Worm (Caenorhabditis elegans): ENCODE data around the gene Y45F3A.5.

Gene Y45F3A.5

DNA sequence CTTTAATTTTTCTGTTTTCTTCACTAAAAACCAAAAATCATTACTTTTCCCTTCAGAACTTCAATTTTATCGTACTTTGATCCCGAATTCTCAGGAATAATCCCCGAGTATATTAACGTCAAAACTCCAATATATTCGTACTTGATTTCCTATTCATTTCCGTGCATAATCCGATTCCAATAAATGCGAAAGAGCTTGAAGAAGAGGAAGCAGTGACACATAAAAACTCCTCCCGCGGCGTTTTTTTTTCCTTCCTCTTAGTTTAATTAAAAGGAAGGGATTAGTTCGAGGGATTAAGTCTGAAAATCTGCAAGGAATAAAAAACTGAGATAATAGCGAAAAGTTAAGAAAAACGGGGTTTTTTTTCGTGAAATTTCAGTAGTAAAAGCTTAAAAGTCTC lies 14.8 kb upstream of the Y45F3A.5 start:
- no peak for TF ChIP-seq unc-62 (GFP tag; optimal IDR thresholded peaks at IDR 0.05)

ce11 chrIII:10600138-10600626 lies 14.0 kb upstream of the Y45F3A.5 start, which contains the start of gene epg-6:
TSS of gene epg-6 (minus strand) at chrIII:10600188.
- no peak for TF ChIP-seq unc-62 (GFP tag; optimal IDR thresholded peaks at IDR 0.05)

- no peak for TF ChIP-seq unc-62 (GFP tag; optimal IDR thresholded peaks at IDR 0.05)
These were observed 13.6 kb upstream of the Y45F3A.5 start for ce11 chrIII:10599699-10600098.

DNA sequence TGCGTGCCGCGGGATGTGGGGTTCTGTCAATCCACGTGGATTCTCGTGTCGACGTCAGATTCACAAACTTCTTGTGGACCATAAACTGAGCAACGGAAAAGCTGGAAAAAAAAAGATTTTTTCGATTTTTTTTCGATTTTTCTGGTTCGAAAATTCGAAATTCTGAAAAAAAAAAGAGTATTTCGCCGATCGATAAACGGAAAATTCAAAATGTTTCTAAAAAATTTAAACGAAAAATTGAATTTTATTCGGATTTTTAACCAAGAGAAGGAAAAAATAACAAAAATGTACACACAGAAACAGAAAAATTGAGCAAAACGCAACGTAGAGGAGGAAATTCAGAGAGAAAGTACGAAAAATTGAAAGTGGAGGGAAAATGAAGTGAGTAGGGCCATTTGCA lies 10.2 kb upstream of the Y45F3A.5 start, which contains the start of gene Y39A1A.3:
TSS of gene Y39A1A.3 (minus strand) at position 101 of the 400 bp plus-strand sequence.
- TF ChIP-seq unc-62 (GFP tag; optimal IDR thresholded peaks at IDR 0.05) = no peak

- no peak for TF ChIP-seq unc-62 (GFP tag; optimal IDR thresholded peaks at IDR 0.05)
These were observed 8.9 kb upstream of the Y45F3A.5 start, which contains the start of gene Y45F3A.9 for ce11 chrIII:10595066-10595465. TSS of gene Y45F3A.9 (minus strand) at chrIII:10595166.

DNA sequence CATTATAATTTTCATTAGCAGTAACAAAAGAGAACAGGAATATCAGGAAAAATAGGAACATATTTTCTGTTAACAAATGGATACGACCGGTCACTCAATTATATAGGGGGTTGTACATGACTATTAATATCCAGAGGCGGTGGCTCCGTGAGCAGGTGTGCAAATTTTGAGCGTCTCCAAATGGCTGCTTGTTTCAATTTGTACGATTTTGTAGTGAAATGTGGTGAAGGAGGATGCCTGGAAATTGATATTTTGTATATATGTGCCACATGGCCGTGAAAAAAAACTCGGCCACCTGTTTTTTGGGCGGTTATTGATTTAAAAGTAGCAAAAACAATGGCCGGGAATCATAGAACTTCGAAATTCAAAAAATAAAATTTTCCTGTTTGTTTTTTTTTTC lies 6.6 kb upstream of the Y45F3A.5 start, which contains the start of gene Y45F3A.8:
TSS of gene Y45F3A.8 (minus strand) at position 101 of the 400 bp plus-strand sequence.
- no peak for TF ChIP-seq unc-62 (GFP tag; optimal IDR thresholded peaks at IDR 0.05)

DNA sequence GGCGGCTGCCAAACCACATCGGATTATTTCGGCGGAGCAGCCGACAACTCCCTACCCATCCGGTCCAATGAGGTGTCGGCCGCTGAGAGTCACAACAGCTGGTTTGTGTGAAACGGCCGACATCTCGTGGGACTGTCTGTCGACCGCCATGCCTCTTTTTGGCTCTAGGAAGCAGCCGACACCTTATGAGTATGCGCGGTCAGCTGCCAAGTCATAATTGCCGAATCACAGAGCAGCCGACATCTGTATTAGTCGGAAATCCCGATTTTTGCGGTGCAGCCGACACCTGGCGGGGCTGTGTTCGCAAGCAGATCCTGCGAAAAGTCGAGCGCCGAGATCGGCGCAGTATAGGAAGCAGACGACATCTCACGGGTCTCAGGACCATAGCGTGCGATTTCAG lies 5.9 kb upstream of the Y45F3A.5 start:
- no peak for TF ChIP-seq unc-62 (GFP tag; optimal IDR thresholded peaks at IDR 0.05)

DNA sequence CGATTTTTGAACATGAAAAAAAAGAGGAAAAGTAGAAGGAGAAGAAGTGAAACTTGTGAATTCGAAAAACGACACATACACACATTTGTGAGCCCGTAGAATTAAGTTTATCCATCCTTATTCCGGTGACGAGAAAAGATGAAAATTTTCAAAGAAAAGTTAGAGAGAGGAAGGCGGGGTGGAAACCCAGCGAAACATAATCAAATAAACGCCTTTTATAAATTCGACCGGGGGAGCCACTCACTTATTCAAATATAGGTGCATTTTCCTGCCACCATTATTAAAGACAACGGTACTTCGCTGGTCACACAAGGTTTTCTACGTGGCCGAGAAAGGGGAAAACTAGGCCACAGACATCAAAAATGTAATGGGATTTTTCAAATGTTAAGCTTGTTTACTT lies 2.7 kb downstream of the Y45F3A.5 start:
- no peak for TF ChIP-seq unc-62 (GFP tag; optimal IDR thresholded peaks at IDR 0.05)

DNA sequence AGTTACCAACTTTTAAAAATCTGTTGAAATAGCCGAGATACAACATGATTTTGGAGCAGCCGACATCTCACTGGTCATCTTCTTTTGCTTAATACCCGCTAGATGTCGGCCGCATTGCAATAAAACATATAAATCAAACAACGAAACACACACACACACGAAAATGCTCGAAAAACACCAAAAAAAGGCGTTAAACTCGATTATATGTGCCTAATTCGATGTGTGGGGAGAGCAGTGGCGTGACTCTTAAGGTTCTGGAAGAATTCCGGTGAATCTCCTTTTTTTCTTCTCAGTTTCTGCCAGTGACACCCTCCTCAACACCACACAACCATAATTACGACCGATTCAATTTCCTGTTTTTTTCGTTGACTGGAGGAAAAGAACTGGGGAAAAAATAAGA lies 5.9 kb downstream of the Y45F3A.5 start:
- no peak for TF ChIP-seq unc-62 (GFP tag; optimal IDR thresholded peaks at IDR 0.05)

DNA sequence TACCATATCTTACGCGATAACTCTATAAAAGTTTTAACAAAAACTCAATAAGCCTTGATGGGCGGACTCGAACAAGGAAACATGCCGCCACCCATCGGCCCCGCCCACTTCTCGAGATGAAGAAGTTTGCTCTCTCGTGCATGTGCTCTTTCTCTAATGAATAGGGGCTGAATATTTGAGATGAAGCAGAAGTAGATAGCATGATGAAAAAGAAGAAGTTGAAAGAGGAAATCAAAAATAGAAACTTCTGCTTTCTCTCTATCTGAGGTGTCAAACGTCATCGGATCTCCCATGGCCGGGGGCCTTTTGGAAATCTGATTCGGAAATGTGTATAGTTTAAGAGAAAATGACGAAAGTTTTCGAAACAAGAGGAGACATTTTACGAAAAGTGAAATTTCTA lies 7.3 kb downstream of the Y45F3A.5 start:
- TF ChIP-seq unc-62 (GFP tag; optimal IDR thresholded peaks at IDR 0.05) = no peak

DNA sequence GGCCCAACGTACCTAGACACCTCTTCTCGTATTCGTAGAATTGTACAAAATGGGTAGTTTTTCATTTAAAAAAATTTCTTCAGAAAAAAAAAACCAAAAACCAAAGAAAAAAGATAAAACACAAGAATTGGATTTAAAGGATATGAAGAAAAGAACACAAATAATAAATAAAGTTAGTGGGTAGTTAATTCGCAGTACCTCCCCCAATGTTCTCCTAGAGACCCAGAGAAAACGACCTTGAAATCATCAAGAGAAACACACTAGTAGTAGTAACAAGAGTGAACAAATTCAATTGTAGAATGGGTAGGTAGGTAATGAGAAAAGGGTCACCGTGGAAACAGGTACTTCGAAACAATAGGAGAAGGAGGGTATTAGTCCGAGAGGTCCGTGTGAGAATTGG lies 8.4 kb downstream of the Y45F3A.5 start:
- no peak for TF ChIP-seq unc-62 (GFP tag; optimal IDR thresholded peaks at IDR 0.05)

DNA sequence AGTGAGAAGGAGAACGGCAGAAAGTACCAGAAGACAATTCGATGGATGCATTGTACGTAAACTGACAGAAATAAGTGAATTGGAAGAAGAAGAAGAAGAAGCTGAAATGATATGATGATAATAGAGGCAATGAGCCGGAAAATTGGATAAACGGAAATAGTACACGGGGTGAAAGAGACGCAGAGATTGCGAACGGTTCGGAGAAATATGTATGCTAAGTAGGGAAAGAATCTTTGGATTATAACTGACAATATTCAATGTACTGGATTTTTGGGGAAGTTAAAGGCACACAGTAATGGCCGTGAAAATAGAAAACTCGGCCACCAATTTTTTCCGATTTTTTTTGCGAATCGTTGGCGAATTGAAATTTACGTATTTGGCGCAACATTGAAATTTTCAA lies 10.8 kb downstream of the Y45F3A.5 start, which contains the start of gene Y45F3A.4:
TSS of gene Y45F3A.4 (minus strand) at position 101 of the 400 bp plus-strand sequence.
- no peak for TF ChIP-seq unc-62 (GFP tag; optimal IDR thresholded peaks at IDR 0.05)

DNA sequence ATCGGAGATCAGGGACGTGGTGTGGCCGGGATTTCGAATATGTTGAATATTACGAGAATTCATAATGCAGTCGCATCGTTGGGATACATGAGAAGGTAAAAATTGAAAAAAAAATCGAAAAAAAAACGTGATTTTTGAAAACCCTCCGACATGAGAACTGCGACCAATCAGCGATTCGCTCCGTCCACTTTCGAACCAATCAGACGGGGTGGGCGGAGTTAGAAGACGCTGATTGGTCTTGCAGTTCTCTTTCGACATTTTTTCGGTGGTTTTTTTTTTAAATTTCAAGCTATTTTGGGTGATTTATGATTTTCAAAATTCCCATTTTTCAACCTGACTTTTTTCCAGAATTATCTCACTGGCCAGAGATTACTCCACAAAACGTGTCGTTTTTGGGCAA lies 16.9 kb downstream of the Y45F3A.5 start:
- no peak for TF ChIP-seq unc-62 (GFP tag; optimal IDR thresholded peaks at IDR 0.05)

ce11 chrIII:10565926-10566325 lies 20.2 kb downstream of the Y45F3A.5 start, which contains the start of gene acdh-11:
TSS of gene acdh-11 (plus strand) at chrIII:10566258.
- TF ChIP-seq unc-62 (GFP tag; optimal IDR thresholded peaks at IDR 0.05) = no peak

- no peak for TF ChIP-seq unc-62 (GFP tag; optimal IDR thresholded peaks at IDR 0.05)
These were observed 23.6 kb downstream of the Y45F3A.5 start for ce11 chrIII:10562542-10562941.

ce11 chrIII:10561904-10562303 lies 24.2 kb downstream of the Y45F3A.5 start, which contains the start of gene Y45F3A.1:
TSS of gene Y45F3A.1 (minus strand) at chrIII:10561915.
- no peak for TF ChIP-seq unc-62 (GFP tag; optimal IDR thresholded peaks at IDR 0.05)

DNA sequence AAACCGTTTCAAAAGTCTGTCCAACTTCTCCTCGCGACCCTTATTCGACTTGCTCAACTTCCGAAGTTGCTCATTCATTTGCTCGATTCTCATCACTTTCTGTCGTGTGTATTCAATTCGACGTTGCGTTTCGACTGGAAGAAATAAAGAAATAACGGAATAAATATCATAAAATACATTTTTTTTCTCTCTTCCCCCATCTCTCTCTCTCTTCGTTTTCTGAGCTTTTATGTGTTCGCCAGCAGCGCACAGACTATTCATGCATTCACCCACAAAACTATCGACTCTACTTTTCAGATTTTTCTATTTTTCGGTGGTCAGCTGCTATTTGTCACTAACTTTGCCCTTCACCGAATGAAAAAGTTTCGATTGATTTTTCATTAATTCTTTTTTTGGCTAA lies 25.8 kb downstream of the Y45F3A.5 start, which contains the start of gene rab-30:
TSS of gene rab-30 (plus strand) at position 301 of the 400 bp plus-strand sequence.
- no peak for TF ChIP-seq unc-62 (GFP tag; optimal IDR thresholded peaks at IDR 0.05)

DNA sequence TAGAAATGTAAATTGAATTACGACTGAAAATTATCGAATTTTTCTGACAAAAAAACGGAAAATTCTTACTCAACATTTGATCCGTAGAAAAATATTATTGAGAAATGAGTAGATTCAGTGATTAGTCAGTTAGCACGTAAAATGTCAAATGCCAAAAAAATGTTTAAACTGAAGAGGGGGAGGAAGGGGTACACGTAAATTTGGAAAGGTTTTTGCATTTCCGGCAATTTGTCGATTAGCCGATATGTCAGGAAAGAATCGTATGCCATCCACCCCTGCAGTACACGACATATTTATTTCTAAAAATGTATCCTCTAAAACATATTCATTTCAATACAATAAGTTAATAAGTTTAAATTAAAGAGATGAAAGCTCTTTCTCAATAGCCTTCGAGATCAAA lies 28.2 kb downstream of the Y45F3A.5 start, which contains the start of gene T21C12.4:
TSS of gene T21C12.4 (minus strand) at position 101 of the 400 bp plus-strand sequence.
- no peak for TF ChIP-seq unc-62 (GFP tag; optimal IDR thresholded peaks at IDR 0.05)

Data from whole organism, dauer.